Worm (Caenorhabditis elegans) whole organism, mixed stage, embryonic: Measurements from ENCODE around the gene sra-10.

ENCODE experiments used
- ces-1 ChIP-seq: fragments of 150-350 bp; optimal IDR thresholded peaks from 2 replicates; lab custom pipeline; 2014; ENCODE audit warnings: missing biosample characterization, missing genetic modification reagents, missing genetic modification characterization
- hlh-1 ChIP-seq: fragments of 150-350 bp; optimal IDR thresholded peaks from 2 replicates; lab custom pipeline; 2014; ENCODE audit warnings: missing biosample characterization, missing genetic modification reagents, missing genetic modification characterization
- lin-13 ChIP-seq: fragments of 150-350 bp; optimal IDR thresholded peaks from 2 replicates; lab custom pipeline; 2014; ENCODE audit warnings: missing biosample characterization, missing genetic modification characterization
- mep-1 ChIP-seq: fragments of 150-350 bp; optimal IDR thresholded peaks from 2 replicates; lab custom pipeline; 2017; ENCODE audit warnings: missing biosample characterization, missing genetic modification reagents, missing genetic modification characterization, inconsistent platforms
- mls-2 ChIP-seq: sonication (generic microtip); optimal IDR thresholded peaks from 2 replicates; lab custom pipeline; 2016; ENCODE audit warnings: mild to moderate bottlenecking, missing genetic modification characterization, moderate library complexity, missing compliant biosample characterization
- nhr-237 ChIP-seq: fragments of 150-350 bp; optimal IDR thresholded peaks from 2 replicates; lab custom pipeline; 2014; ENCODE audit warnings: missing biosample characterization, missing genetic modification characterization
- nhr-28 ChIP-seq: fragments of 150-350 bp; optimal IDR thresholded peaks from 2 replicates; lab custom pipeline; 2014; ENCODE audit warnings: missing biosample characterization, missing genetic modification characterization
- nhr-76 ChIP-seq: sonication (generic microtip); optimal IDR thresholded peaks from 2 replicates; lab custom pipeline; 2017; ENCODE audit warnings: missing biosample characterization, missing genetic modification characterization
- pha-4 ChIP-seq: fragments of 150-350 bp; optimal IDR thresholded peaks from 2 replicates; lab custom pipeline; 2018; ENCODE audit warnings: missing biosample characterization, missing genetic modification reagents, missing genetic modification characterization
- snpc-4 ChIP-seq: fragments of 150-350 bp; optimal IDR thresholded peaks from 2 replicates; lab custom pipeline; 2014; ENCODE audit warnings: missing biosample characterization, missing genetic modification characterization
- unc-62 ChIP-seq: fragments of 150-350 bp; optimal IDR thresholded peaks from 2 replicates; lab custom pipeline; 2014; ENCODE audit warnings: missing biosample characterization, missing genetic modification reagents, missing genetic modification characterization

DNA sequence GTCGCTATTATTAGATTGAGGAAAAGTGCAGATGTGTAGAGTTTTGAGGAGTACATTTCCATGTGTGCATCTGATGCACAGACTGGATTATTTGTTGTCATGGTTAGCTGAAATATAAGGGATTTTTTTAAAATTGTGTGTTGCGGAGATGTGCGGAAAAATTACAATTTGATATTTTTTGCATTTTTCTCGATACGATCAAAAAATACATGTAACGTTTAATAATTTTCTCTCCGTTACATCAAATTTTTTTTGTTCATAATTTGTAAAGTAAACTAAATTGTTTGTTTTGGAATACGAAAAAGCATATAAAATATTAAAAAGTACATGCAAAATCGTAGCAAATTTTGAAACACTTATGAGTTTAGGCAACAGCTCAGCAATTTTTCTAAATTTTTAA, 15.3 kb upstream of the sra-10 start, which contains the start of gene sra-11:
- no peak for TF ChIP-seq ces-1 (GFP tag; lab: Kevin White, UChicago)
- no peak for TF ChIP-seq nhr-76
- no peak for TF ChIP-seq pha-4 (tag; lab: Kevin White, UChicago)
- no peak for TF ChIP-seq unc-62 (GFP tag; lab: Kevin White, UChicago)
- TF ChIP-seq lin-13 (tag; lab: Kevin White, UChicago): no peak
- no peak for TF ChIP-seq nhr-237 (tag; lab: Kevin White, UChicago)
- no peak for TF ChIP-seq mls-2
- no peak for TF ChIP-seq nhr-28
- no peak for TF ChIP-seq snpc-4 (tag; lab: Kevin White, UChicago)
- no peak for TF ChIP-seq hlh-1 (tag; lab: Kevin White, UChicago)
- no peak for TF ChIP-seq mep-1 (tag; lab: Kevin White, UChicago)
